Fruit fly (Drosophila melanogaster): ENCODE measurements around the gene CG12523.
A peak's percentile ranks its signal among the peaks of the same experiment; 100 is the strongest.

CG12523 gene

dm6 chr3L:10844548-10845530, 43.8 kb downstream of the CG12523 start (continued):
- TF ChIP-seq oc (tag; optimal IDR thresholded peaks at IDR 0.05) (peak; percentile 17), gcm2 (GFP tag; optimal IDR thresholded peaks at IDR 0.05) (no peak), CG13424 (tag; optimal IDR thresholded peaks at IDR 0.05) (peak; percentile 38), org-1 (GFP tag; optimal IDR thresholded peaks at IDR 0.05) (peak; percentile 45), gro (GFP tag; optimal IDR thresholded peaks at IDR 0.05) (no peak), Sox100B (GFP tag; optimal IDR thresholded peaks at IDR 0.05) (peak; percentile 62), E2f2 (GFP tag; IDR thresholded peaks at IDR 0.05) (no peak), psq (GFP tag; optimal IDR thresholded peaks at IDR 0.05) (no peak), gce (GFP tag; IDR thresholded peaks at IDR 0.05) (0 out of 3 replicates have a peak, but pooled peaks have one; percentile 6), exex (tag; optimal IDR thresholded peaks at IDR 0.05) (no peak), CG12299 (tag; optimal IDR thresholded peaks at IDR 0.05) (peak; percentile 2), ac (GFP tag; optimal IDR thresholded peaks at IDR 0.05) (no peak), wek (GFP tag; optimal IDR thresholded peaks at IDR 0.05) (no peak), Dip3 (GFP tag; optimal IDR thresholded peaks at IDR 0.05) (no peak), CG17359 (tag; optimal IDR thresholded peaks at IDR 0.05) (peak; percentile 11), CG18476 (GFP tag; optimal IDR thresholded peaks at IDR 0.05) (no peak), Dfd (GFP tag; optimal IDR thresholded peaks at IDR 0.05) (no peak), tin (GFP tag; optimal IDR thresholded peaks at IDR 0.05) (peak; percentile 43), BEAF-32 (GFP tag; optimal IDR thresholded peaks at IDR 0.05) (no peak), CG30020 (tag; optimal IDR thresholded peaks at IDR 0.05) (no peak), CG9817 (tag; optimal IDR thresholded peaks at IDR 0.05) (no peak), CoRest (tag; optimal IDR thresholded peaks at IDR 0.05) (peak; percentile 55), CG3995 (GFP tag; optimal IDR thresholded peaks at IDR 0.05) (no peak), Oaz (GFP tag; IDR thresholded peaks at IDR 0.05) (no peak), Antp (GFP tag; optimal IDR thresholded peaks at IDR 0.05) (no peak), CkIIα-i1 (GFP tag; IDR thresholded peaks at IDR 0.05) (no peak), yki (optimal IDR thresholded peaks at IDR 0.05) (no peak), dan (GFP tag; IDR thresholded peaks at IDR 0.05) (no peak), Dp (GFP tag; optimal IDR thresholded peaks at IDR 0.05) (no peak), CG3065 (GFP tag; optimal IDR thresholded peaks at IDR 0.05) (no peak), sens (GFP tag) (peak; percentile 95), Nf-YA (GFP tag; IDR thresholded peaks at IDR 0.05) (no peak), Dbx (GFP tag; IDR thresholded peaks at IDR 0.05) (no peak), MBD-R2 (GFP tag; IDR thresholded peaks at IDR 0.05) (no peak), CG14710 (tag; optimal IDR thresholded peaks at IDR 0.05) (peak; percentile 90), toy (GFP tag; IDR thresholded peaks at IDR 0.05) (no peak), abd-A (tag; optimal IDR thresholded peaks at IDR 0.05) (peak; percentile 19), H15 (GFP tag; IDR thresholded peaks at IDR 0.05) (no peak), pan (optimal IDR thresholded peaks at IDR 0.05) (no peak), pan (GFP tag; optimal IDR thresholded peaks at IDR 0.05 in 1 of 2, IDR thresholded peaks at IDR 0.05 in 1 of 2) (no peak), CG6813 (GFP tag; optimal IDR thresholded peaks at IDR 0.05) (no peak), Xbp1 (GFP tag; optimal IDR thresholded peaks at IDR 0.05) (peak; percentile 26), chm (GFP tag; IDR thresholded peaks at IDR 0.05) (peak; percentile 59), CG12942 (GFP tag; optimal IDR thresholded peaks at IDR 0.05) (no peak), kah (GFP tag; optimal IDR thresholded peaks at IDR 0.05) (no peak), CG32532 (GFP tag; IDR thresholded peaks at IDR 0.05) (no peak), NK7.1 (GFP tag; optimal IDR thresholded peaks at IDR 0.05) (no peak), Bdp1 (GFP tag; optimal IDR thresholded peaks at IDR 0.05) (no peak), vvl (GFP tag; IDR thresholded peaks at IDR 0.05) (no peak), Ptx1 (GFP tag; IDR thresholded peaks at IDR 0.05) (no peak), CG4854 (GFP tag; optimal IDR thresholded peaks at IDR 0.05) (no peak)
